Fruit fly (Drosophila melanogaster): ENCODE data around the gene RpS27A.

DNA sequence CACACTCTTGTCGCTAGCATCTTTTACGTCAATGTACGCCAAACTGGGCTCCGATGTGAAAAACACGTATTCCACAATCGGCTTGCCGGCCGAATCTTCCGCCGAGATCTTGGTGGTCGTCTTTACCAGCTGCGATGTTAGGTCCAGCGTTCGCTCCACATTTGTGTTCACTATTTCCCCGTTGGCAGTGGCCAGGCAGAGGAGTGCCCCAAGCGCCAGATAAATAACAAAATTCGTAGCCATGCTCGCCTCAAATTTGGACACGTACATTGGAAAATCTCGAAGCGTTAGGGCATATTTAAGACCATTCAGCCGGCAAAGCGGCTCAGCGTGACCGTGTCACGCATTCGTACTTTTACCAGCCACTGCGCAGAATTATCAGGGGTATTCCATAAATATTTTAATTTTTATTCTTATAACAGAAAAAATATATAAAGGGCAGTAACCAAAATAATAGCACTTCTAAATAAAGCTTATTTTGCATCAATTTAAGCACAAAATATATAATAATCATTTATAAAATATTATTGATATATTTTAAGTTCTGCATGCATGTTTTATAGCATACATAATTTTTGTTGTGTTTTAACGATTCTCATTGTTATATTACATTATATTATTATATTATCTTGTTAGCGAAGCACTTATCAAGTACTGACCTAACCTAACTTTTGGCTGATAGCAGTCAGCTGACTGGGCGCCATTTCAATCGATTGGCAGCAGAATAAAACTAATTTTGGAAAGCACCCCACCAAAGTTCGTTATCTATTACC is 32.5 kb upstream of the RpS27A start, which contains the start of the genes CG33303 and dpr19:
- TF ChIP-seq Dip3 (GFP tag; optimal IDR thresholded peaks at IDR 0.05) (no peak), lov (optimal IDR thresholded peaks at IDR 0.05) (no peak), lov (GFP tag; IDR thresholded peaks at IDR 0.05) (no peak), CG6854 (GFP tag; optimal IDR thresholded peaks at IDR 0.05) (peak; percentile 66), CG8478 (optimal IDR thresholded peaks at IDR 0.05) (no peak), CG2875 (GFP tag; optimal IDR thresholded peaks at IDR 0.05) (peak; percentile 36), CG4707 (GFP tag; optimal IDR thresholded peaks at IDR 0.05) (no peak), CG10654 (GFP tag; optimal IDR thresholded peaks at IDR 0.05) (peak; percentile 29), B-H1 (GFP tag; IDR thresholded peaks at IDR 0.05) (peak; percentile 27; the same call in 1 of the 3 replicates), CTCF (GFP tag; optimal IDR thresholded peaks at IDR 0.05) (peak; percentile 15), Kr (GFP tag; optimal IDR thresholded peaks at IDR 0.05) (no peak), kay (GFP tag; optimal IDR thresholded peaks at IDR 0.05) (peak; percentile 4), sob (GFP tag; IDR thresholded peaks at IDR 0.05) (peak; percentile 29; the same call in 1 of the 2 replicates), gce (GFP tag; IDR thresholded peaks at IDR 0.05) (peak; percentile 76), Aef1 (GFP tag; IDR thresholded peaks at IDR 0.05) (no peak; the same call in 2 of the 3 replicates)
